Fruit fly (Drosophila melanogaster): ENCODE results near the gene CG11858.
A peak's percentile ranks its signal among the peaks of the same experiment; 100 is the strongest.

CG11858 gene

DNA sequence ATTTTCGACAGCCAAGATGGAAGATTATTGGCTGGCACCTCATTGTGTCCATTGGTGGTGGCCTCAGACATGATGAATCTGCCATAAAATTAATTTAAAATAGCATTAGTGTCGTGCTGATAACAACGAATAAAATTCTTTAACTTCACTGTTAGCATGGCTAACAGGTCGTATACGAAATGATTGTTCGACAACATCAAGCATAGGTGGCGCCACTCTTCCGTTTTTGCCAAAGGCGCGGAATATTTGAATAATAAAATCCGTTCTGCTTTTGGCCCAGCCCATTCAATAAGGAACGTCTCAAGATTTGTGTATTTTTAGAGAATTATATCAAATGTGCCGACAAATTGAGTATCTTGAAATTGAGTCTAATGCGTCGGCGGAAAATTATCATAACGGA, 50.0 kb downstream of the CG11858 start:
- TF ChIP-seq CG14711 (tag; optimal IDR thresholded peaks at IDR 0.05) (no peak), toe (GFP tag; optimal IDR thresholded peaks at IDR 0.05) (peak; percentile 26)

All from whole organism, adult.